Worm (Caenorhabditis elegans) whole organism, midembryonic: ENCODE measurements around the gene uev-2.

Experiments
- T22C8.4 ChIP-seq: fragments of 200-800 bp; sonication (Bioruptor generic); IDR thresholded peaks from 2 replicates; pipeline ENCODE4 v1.3.6; 2022; ENCODE audit warnings: missing genetic modification characterization, missing compliant biosample characterization
- cog-1 ChIP-seq: sonication (generic microtip); optimal IDR thresholded peaks from 2 replicates; lab custom pipeline; 2016; ENCODE audit warnings: missing genetic modification characterization, missing compliant biosample characterization
- flt-1 ChIP-seq: fragments of 200-800 bp; sonication (Bioruptor generic); IDR thresholded peaks from 2 replicates; pipeline ENCODE4 v1.3.6; 2022; ENCODE audit warnings: missing genetic modification characterization, missing compliant biosample characterization
- ztf-23 ChIP-seq: fragments of 200-800 bp; sonication (Bioruptor generic); IDR thresholded peaks from 2 replicates; pipeline ENCODE4 v1.3.6; 2022; ENCODE audit warnings: missing genetic modification reagents, missing genetic modification characterization, missing compliant biosample characterization

DNA sequence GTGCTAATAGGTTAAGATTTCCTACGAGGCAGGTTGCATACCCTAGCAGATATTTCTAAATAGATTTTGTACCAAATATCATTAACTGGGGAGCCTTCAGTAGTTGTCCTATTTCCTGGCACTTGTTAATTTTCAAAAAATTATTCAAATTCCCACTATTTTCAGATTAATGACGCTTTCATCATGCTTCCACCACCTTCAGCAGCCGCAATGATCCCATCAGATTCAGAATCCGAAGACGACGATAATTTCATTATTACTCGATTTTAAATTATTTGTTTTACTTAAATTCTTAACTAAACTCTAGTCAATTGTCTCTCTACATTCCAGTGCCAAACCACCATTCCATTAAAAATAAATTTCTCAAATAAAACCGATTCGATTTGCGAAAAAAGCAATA lies 32.1 kb upstream of the uev-2 start:
- TF ChIP-seq flt-1 (GFP tag; lab: Robert Waterston, UW) (no peak), T22C8.4 (GFP tag; lab: Robert Waterston, UW) (no peak), ztf-23 (GFP tag; lab: Robert Waterston, UW) (no peak), cog-1 (tag; lab: Kevin White, UChicago) (no peak)
